Fruit fly (Drosophila melanogaster) whole organism, embryonic: ENCODE measurements around the gene st.
A peak's percentile ranks its signal among the peaks of the same experiment; 100 is the strongest.

Source experiments
- Aef1 ChIP-seq: fragments of 200-800 bp; sonication (Bioruptor generic); IDR thresholded peaks from 3 replicates; pipeline ENCODE4 v1.3.6; 2022; ENCODE audit warnings: missing biosample characterization, missing genetic modification characterization
- B-H2 ChIP-seq: fragments of 200-800 bp; sonication (Bioruptor generic); optimal IDR thresholded peaks from 2 replicates; lab custom pipeline; 2018; ENCODE audit warnings: missing biosample characterization, mild to moderate bottlenecking, missing genetic modification characterization
- CG17385 ChIP-seq: fragments of 200-800 bp; sonication (Bioruptor generic); optimal IDR thresholded peaks from 3 replicates; lab custom pipeline; 2018; ENCODE audit warnings: missing biosample characterization, mild to moderate bottlenecking, missing genetic modification characterization
- CG2129 ChIP-seq: fragments of 200-800 bp; sonication (Bioruptor generic); IDR thresholded peaks from 2 replicates; pipeline ENCODE4 v1.3.6; 2022; ENCODE audit warnings: missing biosample characterization, missing genetic modification characterization; ENCODE audit not compliant: partially characterized antibody
- CG34422 ChIP-seq: fragments of 200-800 bp; sonication (Bioruptor generic); IDR thresholded peaks from 3 replicates; pipeline ENCODE4 v1.3.6; 2022; ENCODE audit warnings: missing biosample characterization, missing genetic modification characterization
- CG4360 ChIP-seq: fragments of 200-800 bp; sonication (Bioruptor generic); IDR thresholded peaks from 2 replicates; pipeline ENCODE4 v1.3.6; 2022; ENCODE audit warnings: missing biosample characterization, missing genetic modification characterization
- CG7745 ChIP-seq: fragments of 200-800 bp; sonication (Bioruptor generic); optimal IDR thresholded peaks from 2 replicates; lab custom pipeline; 2018; ENCODE audit warnings: missing biosample characterization, mild to moderate bottlenecking, missing genetic modification characterization, moderate library complexity
- D19B ChIP-seq: fragments of 200-800 bp; sonication (Bioruptor generic); optimal IDR thresholded peaks from 2 replicates; lab custom pipeline; 2017; ENCODE audit warnings: missing biosample characterization, mild to moderate bottlenecking, missing genetic modification characterization
- Dbx ChIP-seq: fragments of 200-800 bp; sonication (Bioruptor generic); IDR thresholded peaks from 3 replicates; pipeline ENCODE4 v1.3.6; 2022; ENCODE audit warnings: missing biosample characterization, missing genetic modification characterization
- Hmr ChIP-seq: fragments of 200-800 bp; sonication (Bioruptor generic); optimal IDR thresholded peaks from 3 replicates; lab custom pipeline; 2017; ENCODE audit warnings: mild to moderate bottlenecking, missing biosample characterization, missing genetic modification reagents, missing genetic modification characterization
- Kr ChIP-seq: fragments of 200-800 bp; sonication (Bioruptor generic); optimal IDR thresholded peaks from 2 replicates; lab custom pipeline; 2017; ENCODE audit warnings: missing biosample characterization, mild to moderate bottlenecking, missing genetic modification characterization
- Med ChIP-seq: fragments of 200-800 bp; sonication (Bioruptor generic); peaks from one replicate; lab custom pipeline; 2016; ENCODE audit warnings: missing biosample characterization, missing genetic modification characterization, mild to moderate bottlenecking, inconsistent platforms, moderate library complexity
- Oaz ChIP-seq: fragments of 200-800 bp; sonication (Bioruptor generic); IDR thresholded peaks from 2 replicates; pipeline ENCODE4 v1.3.6; 2022; ENCODE audit warnings: missing biosample characterization, missing genetic modification characterization
- Side ChIP-seq: fragments of 200-800 bp; sonication (Bioruptor generic); optimal IDR thresholded peaks from 2 replicates; lab custom pipeline; 2016; ENCODE audit warnings: missing biosample characterization, missing genetic modification characterization
- abd-A ChIP-seq: fragments of 200-800 bp; sonication (Bioruptor generic); optimal IDR thresholded peaks from 3 replicates; lab custom pipeline; 2019; ENCODE audit warnings: missing biosample characterization, mild to moderate bottlenecking, missing genetic modification characterization, moderate library complexity
- cas ChIP-seq: fragments of 200-800 bp; sonication (Bioruptor generic); IDR thresholded peaks from 2 replicates; pipeline ENCODE4 v1.3.6; 2022; ENCODE audit warnings: missing biosample characterization, missing genetic modification characterization
- chinmo ChIP-seq: fragments of 200-800 bp; sonication (Bioruptor generic); IDR thresholded peaks from 4 replicates; pipeline ENCODE4 v1.3.6; 2022; ENCODE audit warnings: missing biosample characterization, missing genetic modification characterization; ENCODE audit not compliant: partially characterized antibody
- crc ChIP-seq: fragments of 200-800 bp; sonication (Bioruptor generic); optimal IDR thresholded peaks from 2 replicates; lab custom pipeline; 2016; ENCODE audit warnings: missing biosample characterization, missing genetic modification characterization
- fru ChIP-seq: fragments of >200 bp; optimal IDR thresholded peaks from 2 replicates; lab custom pipeline; 2017
- fu2 ChIP-seq: fragments of 200-800 bp; sonication (Bioruptor generic); optimal IDR thresholded peaks from 2 replicates; lab custom pipeline; 2016; ENCODE audit warnings: missing biosample characterization, missing genetic modification characterization
- gsb ChIP-seq: fragments of 200-800 bp; sonication (Bioruptor generic); IDR thresholded peaks from 2 replicates; pipeline ENCODE4 v1.3.6; 2022; ENCODE audit warnings: missing biosample characterization, missing genetic modification characterization
- hkb ChIP-seq, 2 experiments: fragments of 200-800 bp in 1 of 2; fragments of >200 bp in 1 of 2; sonication (Bioruptor generic) in 1 of 2; IDR thresholded peaks in 1 of 2; optimal IDR thresholded peaks in 1 of 2; 2 replicates each; pipeline versions ENCODE4 v1.3.6 to Lab custom; 2017 to 2022; ENCODE audit warnings: missing biosample characterization in 1 of 2, missing genetic modification characterization in 1 of 2
- nom ChIP-seq: fragments of 200-800 bp; sonication (Bioruptor generic); optimal IDR thresholded peaks from 2 replicates; lab custom pipeline; 2017; ENCODE audit warnings: missing biosample characterization, missing genetic modification characterization, mild to moderate bottlenecking, moderate library complexity, missing genetic modification reagents
- peb ChIP-seq: fragments of 200-800 bp; sonication (Bioruptor generic); IDR thresholded peaks from 2 replicates; pipeline ENCODE4 v1.3.6; 2022; ENCODE audit warnings: missing biosample characterization, missing genetic modification characterization
- sc ChIP-seq, 3 experiments: fragments of >200 bp in 2 of 3; fragments of 200-800 bp in 1 of 3; sonication (Bioruptor generic) in 1 of 3; optimal IDR thresholded peaks; 2 replicates in 2 of 3; 3 replicates in 1 of 3; lab custom pipeline; 2017; ENCODE audit warnings: mild to moderate bottlenecking in 1 of 3, missing biosample characterization in 1 of 3, missing genetic modification characterization in 1 of 3, missing genetic modification reagents in 1 of 3
- sd ChIP-seq: fragments of 200-800 bp; sonication (Bioruptor generic); optimal IDR thresholded peaks from 3 replicates; lab custom pipeline; 2018; ENCODE audit warnings: missing biosample characterization, mild to moderate bottlenecking, missing genetic modification characterization, moderate library complexity
- sens ChIP-seq: fragments of 200-800 bp; sonication (Bioruptor generic); peaks from one replicate; lab custom pipeline; 2016; ENCODE audit warnings: missing biosample characterization, missing genetic modification characterization
- seq ChIP-seq: fragments of 200-800 bp; sonication (Bioruptor generic); IDR thresholded peaks from 2 replicates; pipeline ENCODE4 v1.3.6; 2022; ENCODE audit warnings: missing biosample characterization, missing genetic modification characterization
- sna ChIP-seq: fragments of 200-800 bp; sonication (Bioruptor generic); IDR thresholded peaks from 2 replicates; pipeline ENCODE4 v1.3.6; 2022; ENCODE audit warnings: missing biosample characterization, missing genetic modification characterization; ENCODE audit not compliant: partially characterized antibody
- so ChIP-seq: fragments of 200-800 bp; sonication (Bioruptor generic); IDR thresholded peaks from 3 replicates; pipeline ENCODE4 v1.3.6; 2022; ENCODE audit warnings: missing biosample characterization, missing genetic modification characterization
- sqz ChIP-seq: fragments of 200-800 bp; sonication (Bioruptor generic); optimal IDR thresholded peaks from 3 replicates; lab custom pipeline; 2018; ENCODE audit warnings: missing biosample characterization, mild to moderate bottlenecking, missing genetic modification characterization
- stc ChIP-seq: fragments of 200-800 bp; sonication (Bioruptor generic); IDR thresholded peaks from 2 replicates; pipeline ENCODE4 v1.3.6; 2022; ENCODE audit warnings: missing biosample characterization, missing genetic modification characterization
- trh ChIP-seq: fragments of 200-800 bp; sonication (Bioruptor generic); optimal IDR thresholded peaks from 2 replicates; lab custom pipeline; 2016; ENCODE audit warnings: missing biosample characterization, missing genetic modification characterization
- vvl ChIP-seq: fragments of 200-800 bp; sonication (Bioruptor generic); IDR thresholded peaks from 2 replicates; pipeline ENCODE4 v1.3.6; 2022; ENCODE audit warnings: missing biosample characterization, missing genetic modification characterization
- zfh1 ChIP-seq: fragments of 200-800 bp; sonication (Bioruptor generic); IDR thresholded peaks from 3 replicates; pipeline ENCODE4 v1.3.6; 2022; ENCODE audit warnings: missing biosample characterization, missing genetic modification characterization

st gene

dm6 chr3L:16477730-16478129, 19.7 kb upstream of the st start:
- TF ChIP-seq CG34422 (GFP tag; lab: Robert Waterston, UW) (0 out of 3 replicates have a peak, but pooled peaks have one; percentile 18), chinmo (GFP tag; lab: Robert Waterston, UW) (0 out of 4 replicates have a peak, but pooled peaks have one; percentile 20), zfh1 (GFP tag; lab: Robert Waterston, UW) (0 out of 3 replicates have a peak, but pooled peaks have one; percentile 26), hkb (optimal IDR thresholded peaks at IDR 0.05; lab: Kevin White, UChicago) (no peak), hkb (GFP tag; IDR thresholded peaks at IDR 0.05; lab: Robert Waterston, UW) (peak; percentile 39; the same call in 1 of the 2 replicates), sqz (GFP tag; lab: Kevin White, UChicago) (peak; percentile 33), nom (GFP tag; lab: Kevin White, UChicago) (peak; percentile 9), stc (GFP tag; lab: Robert Waterston, UW) (peak; percentile 23; the same call in 1 of the 2 replicates), Dbx (GFP tag; lab: Robert Waterston, UW) (no peak), Aef1 (GFP tag; lab: Robert Waterston, UW) (no peak), Med (GFP tag; lab: Kevin White, UChicago) (peak; percentile 45), sens (GFP tag; lab: Kevin White, UChicago) (peak; percentile 63), Hmr (GFP tag; lab: Kevin White, UChicago) (peak; percentile 10), seq (0 out of 2 replicates have a peak, but pooled peaks have one; percentile 26), trh (GFP tag; lab: Kevin White, UChicago) (no peak), CG17385 (GFP tag; lab: Kevin White, UChicago) (peak; percentile 31)

dm6 chr3L:16478608-16479203, 18.7 kb upstream of the st start:
- peak; percentile 87; the same call in 1 of the 4 replicates for TF ChIP-seq chinmo (GFP tag; lab: Robert Waterston, UW)
- no peak for TF ChIP-seq Kr (GFP tag; lab: Kevin White, UChicago)
- no peak for TF ChIP-seq Oaz (GFP tag; lab: Robert Waterston, UW)
- peak; percentile 48 for TF ChIP-seq D19B (GFP tag; lab: Kevin White, UChicago)
- no peak for TF ChIP-seq B-H2 (GFP tag; lab: Kevin White, UChicago)
- peak; percentile 14 for TF ChIP-seq Med (GFP tag; lab: Kevin White, UChicago)
- TF ChIP-seq fu2: no peak
- TF ChIP-seq vvl (GFP tag; lab: Robert Waterston, UW): peak; percentile 65
- TF ChIP-seq CG34422 (GFP tag; lab: Robert Waterston, UW): 0 out of 3 replicates have a peak, but pooled peaks have one; percentile 11
- TF ChIP-seq Side (GFP tag; lab: Kevin White, UChicago): no peak
- no peak for TF ChIP-seq peb (GFP tag; lab: Robert Waterston, UW)
- TF ChIP-seq fru: no peak
- no peak for TF ChIP-seq gsb (GFP tag; lab: Robert Waterston, UW)
- TF ChIP-seq CG2129: no peak
- TF ChIP-seq sd: peak; percentile 88
- no peak for TF ChIP-seq CG7745 (tag; lab: Kevin White, UChicago)
- no peak for TF ChIP-seq sc (optimal IDR thresholded peaks at IDR 0.05; lab: Kevin White, UChicago)
- TF ChIP-seq sc (GFP tag; optimal IDR thresholded peaks at IDR 0.05; lab: Kevin White, UChicago): no peak
- TF ChIP-seq crc: no peak
- TF ChIP-seq sna: no peak
- TF ChIP-seq CG4360 (GFP tag; lab: Robert Waterston, UW): 0 out of 2 replicates have a peak, but pooled peaks have one; percentile 31
- TF ChIP-seq cas (GFP tag; lab: Robert Waterston, UW): no peak
- peak; percentile 56 for TF ChIP-seq sqz (GFP tag; lab: Kevin White, UChicago)
- TF ChIP-seq abd-A (tag; lab: Kevin White, UChicago): peak; percentile 9
- 0 out of 3 replicates have a peak, but pooled peaks have one; percentile 27 for TF ChIP-seq so (GFP tag; lab: Robert Waterston, UW)
